Fruit fly (Drosophila melanogaster): ENCODE measurements around the gene CtsB.
A peak's percentile ranks its signal among the peaks of the same experiment; 100 is the strongest.

Gene CtsB

DNA sequence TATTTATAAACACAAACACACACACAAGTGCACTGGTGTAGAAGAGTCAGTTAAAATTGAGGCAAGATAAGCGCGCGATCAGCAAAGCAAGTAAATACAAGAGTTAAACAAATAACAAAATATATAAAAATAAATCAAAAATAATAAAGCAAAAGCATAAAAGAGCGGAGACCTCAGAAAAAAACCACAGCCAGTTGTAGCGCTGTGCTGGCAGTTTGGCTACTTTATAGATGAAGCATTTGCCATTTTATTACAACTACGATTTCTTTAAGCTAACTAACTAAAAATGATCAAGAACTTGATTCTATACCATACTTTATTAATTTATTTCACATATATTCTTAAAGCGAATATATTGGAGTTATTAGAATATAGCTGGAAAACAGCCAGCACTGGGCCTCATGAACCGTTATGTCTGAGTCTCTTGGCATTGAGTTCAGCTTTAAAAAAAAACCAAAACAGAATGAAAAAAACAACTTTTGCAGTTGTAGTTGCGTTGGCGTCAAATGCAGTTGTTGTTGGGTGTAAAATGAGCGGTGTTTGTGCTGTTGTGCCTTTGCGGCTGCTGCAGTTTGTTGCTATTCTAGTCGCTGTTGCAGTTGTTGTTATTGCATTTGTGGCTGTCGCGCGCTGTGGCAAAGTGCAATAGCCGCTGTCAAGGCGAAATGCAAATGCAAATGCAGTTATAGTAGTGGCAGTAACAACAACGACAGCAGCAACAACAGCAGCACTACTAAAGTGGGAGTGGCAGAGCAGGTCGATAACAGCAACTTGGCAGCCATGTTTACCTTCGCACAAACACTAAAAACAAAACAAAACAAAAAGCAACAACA lies 34.1 kb downstream of the CtsB start:
- TF ChIP-seq OdsH (GFP tag; optimal IDR thresholded peaks at IDR 0.05) (no peak), usp (GFP tag; optimal IDR thresholded peaks at IDR 0.05) (no peak), Hr83 (GFP tag; optimal IDR thresholded peaks at IDR 0.05; ENCODE audit: poor library complexity, severe bottlenecking) (no peak), fru (GFP tag; optimal IDR thresholded peaks at IDR 0.05) (peak; percentile 33), CrebA (GFP tag; optimal IDR thresholded peaks at IDR 0.05; ENCODE audit: borderline replicate concordance) (no peak), Rel (GFP tag; optimal IDR thresholded peaks at IDR 0.05) (no peak), Rel (tag; optimal IDR thresholded peaks at IDR 0.05) (no peak), CG9705 (GFP tag; optimal IDR thresholded peaks at IDR 0.05) (no peak), psq (GFP tag; optimal IDR thresholded peaks at IDR 0.05) (no peak), foxo (GFP tag; optimal IDR thresholded peaks at IDR 0.05) (no peak), N (GFP tag; optimal IDR thresholded peaks at IDR 0.05) (no peak), Sp1 (GFP tag; optimal IDR thresholded peaks at IDR 0.05) (peak; percentile 7), Myc (optimal IDR thresholded peaks at IDR 0.05) (peak; percentile 52), Abd-B (GFP tag; optimal IDR thresholded peaks at IDR 0.05) (no peak), rgr (GFP tag; optimal IDR thresholded peaks at IDR 0.05) (peak; percentile 6), sage (GFP tag; optimal IDR thresholded peaks at IDR 0.05) (peak; percentile 5), brk (GFP tag; optimal IDR thresholded peaks at IDR 0.05) (peak; percentile 36), HLH106 (tag; optimal IDR thresholded peaks at IDR 0.05) (no peak), lola (GFP tag; optimal IDR thresholded peaks at IDR 0.05) (no peak), dsf (GFP tag; optimal IDR thresholded peaks at IDR 0.05; ENCODE audit: borderline replicate concordance) (no peak), ey (GFP tag; optimal IDR thresholded peaks at IDR 0.05) (no peak), Dfd (GFP tag; optimal IDR thresholded peaks at IDR 0.05) (no peak), tai (GFP tag; optimal IDR thresholded peaks at IDR 0.05) (no peak), br (GFP tag; optimal IDR thresholded peaks at IDR 0.05) (no peak)

DNA sequence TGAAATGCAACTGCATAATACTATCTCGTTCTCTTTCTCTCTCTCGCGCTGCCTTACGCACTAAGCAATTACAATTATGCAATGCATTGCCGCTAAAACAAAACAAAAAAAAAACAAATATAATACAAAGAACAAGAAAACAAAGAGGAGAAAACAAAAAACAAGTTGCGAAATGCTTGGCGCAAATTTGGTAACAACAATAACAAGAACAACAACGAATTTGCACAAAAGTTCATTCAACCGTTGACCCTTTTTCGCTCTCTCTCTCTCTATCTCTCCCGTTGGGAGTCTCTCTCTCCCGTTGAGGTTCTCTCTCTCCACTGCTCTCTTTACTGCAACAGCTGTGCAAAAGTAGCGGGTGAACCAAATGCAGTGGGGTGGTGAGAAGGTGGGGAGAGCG lies 34.9 kb downstream of the CtsB start:
- peak; percentile 27 for TF ChIP-seq Hr83 (GFP tag; optimal IDR thresholded peaks at IDR 0.05; ENCODE audit: poor library complexity, severe bottlenecking)
- peak; percentile 18 for TF ChIP-seq br (GFP tag; optimal IDR thresholded peaks at IDR 0.05)
- TF ChIP-seq Dif (GFP tag; optimal IDR thresholded peaks at IDR 0.05; ENCODE audit: partially characterized antibody): peak; percentile 91
- TF ChIP-seq Myc (optimal IDR thresholded peaks at IDR 0.05): no peak
- peak; percentile 24 for TF ChIP-seq psq (GFP tag; optimal IDR thresholded peaks at IDR 0.05)
- peak; percentile 60 to 89 for TF ChIP-seq dl (GFP tag; optimal IDR thresholded peaks at IDR 0.05; ENCODE audit: insufficient read depth in 1 of 2, partially characterized antibody in 2 of 2)
- no peak for TF ChIP-seq rgr (GFP tag; optimal IDR thresholded peaks at IDR 0.05)

DNA sequence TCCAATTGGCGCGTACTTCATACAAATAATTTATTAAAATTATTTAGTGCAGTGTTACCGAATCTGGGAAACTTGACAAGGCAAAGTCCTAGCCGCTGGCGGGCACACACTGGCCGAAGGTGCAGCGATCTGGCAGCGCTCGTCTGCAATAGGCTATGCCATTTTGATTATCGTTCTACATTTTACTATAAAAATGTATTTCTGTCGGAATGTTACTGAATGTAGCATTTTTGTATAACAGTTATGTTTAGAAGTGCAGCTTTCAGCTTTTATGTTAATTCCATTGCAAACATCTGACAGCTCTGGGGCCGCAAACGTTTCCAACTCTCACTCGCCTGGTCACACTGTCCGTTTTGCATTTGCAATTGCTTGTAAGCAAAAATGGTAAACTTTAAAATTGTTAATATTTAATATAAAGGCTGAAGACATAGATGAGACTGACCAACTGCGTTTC lies 37.3 kb downstream of the CtsB start, which contains the start of gene Grip91:
TSS of gene Grip91 (minus strand) at position 85 of the 454 bp plus-strand sequence.
- TF ChIP-seq dl (GFP tag; optimal IDR thresholded peaks at IDR 0.05; ENCODE audit: insufficient read depth in 1 of 2, partially characterized antibody in 2 of 2): no peak
- no peak for TF ChIP-seq CG32264 (GFP tag; optimal IDR thresholded peaks at IDR 0.05)
- no peak for TF ChIP-seq sage (GFP tag; optimal IDR thresholded peaks at IDR 0.05)
- no peak for TF ChIP-seq CG9705 (GFP tag; optimal IDR thresholded peaks at IDR 0.05)
- no peak for TF ChIP-seq Rel (GFP tag; optimal IDR thresholded peaks at IDR 0.05)
- peak; percentile 34 for TF ChIP-seq Rel (tag; optimal IDR thresholded peaks at IDR 0.05)
- no peak for TF ChIP-seq Mio (GFP tag; optimal IDR thresholded peaks at IDR 0.05)
- peak; percentile 26 for TF ChIP-seq rgr (GFP tag; optimal IDR thresholded peaks at IDR 0.05)
- TF ChIP-seq Abd-B (GFP tag; optimal IDR thresholded peaks at IDR 0.05): no peak
- TF ChIP-seq Sp1 (GFP tag; optimal IDR thresholded peaks at IDR 0.05): no peak
- TF ChIP-seq Dif (GFP tag; optimal IDR thresholded peaks at IDR 0.05; ENCODE audit: partially characterized antibody): no peak
- peak; percentile 9 for TF ChIP-seq fru (GFP tag; optimal IDR thresholded peaks at IDR 0.05)
- TF ChIP-seq h (GFP tag; optimal IDR thresholded peaks at IDR 0.05): peak; percentile 14
- peak in 1 of 2 experiments; percentile 15 for TF ChIP-seq foxo (GFP tag; optimal IDR thresholded peaks at IDR 0.05)
- TF ChIP-seq jim (GFP tag; optimal IDR thresholded peaks at IDR 0.05): no peak
- TF ChIP-seq HLH106 (tag; optimal IDR thresholded peaks at IDR 0.05): peak; percentile 5
- TF ChIP-seq Jra (GFP tag; optimal IDR thresholded peaks at IDR 0.05): no peak
- TF ChIP-seq OdsH (GFP tag; optimal IDR thresholded peaks at IDR 0.05): no peak
- TF ChIP-seq woc (GFP tag; optimal IDR thresholded peaks at IDR 0.05): no peak
- no peak for TF ChIP-seq dsf (GFP tag; optimal IDR thresholded peaks at IDR 0.05; ENCODE audit: borderline replicate concordance)

Measured in whole organism, wandering third instar larva.